Worm (Caenorhabditis elegans): ENCODE data around the gene twk-2.
A peak's percentile ranks its signal among the peaks of the same experiment; 100 is the strongest.

The twk-2 gene

DNA sequence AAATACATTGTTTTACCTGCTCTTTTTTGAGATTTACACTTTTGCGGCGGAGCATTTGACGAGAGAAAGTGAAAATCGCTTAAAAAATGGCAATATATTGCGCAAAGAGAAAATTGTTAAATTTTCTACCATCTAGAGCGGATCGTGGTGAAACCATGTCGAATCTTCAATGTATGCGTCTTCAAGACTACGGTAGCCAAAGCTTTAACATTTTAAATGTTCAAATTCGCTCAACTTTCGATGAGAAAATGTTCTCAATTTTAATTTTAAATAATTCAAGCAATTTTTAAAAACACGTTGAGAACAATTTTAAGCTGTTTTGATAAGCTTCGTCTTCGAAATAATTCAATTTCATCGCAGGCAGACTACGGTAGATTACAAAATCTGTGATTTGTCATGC lies 7.3 kb upstream of the twk-2 start:
- TF ChIP-seq pag-3 (tag; optimal IDR thresholded peaks at IDR 0.05; ENCODE audit: borderline replicate concordance) (no peak), gmeb-2 (tag; optimal IDR thresholded peaks at IDR 0.05) (no peak), che-1 (tag; optimal IDR thresholded peaks at IDR 0.05) (no peak), ceh-6 (GFP tag; optimal IDR thresholded peaks at IDR 0.05) (no peak), elt-4 (tag; optimal IDR thresholded peaks at IDR 0.05) (no peak), ztf-16 (tag; optimal IDR thresholded peaks at IDR 0.05) (no peak), sox-2 (GFP tag; IDR thresholded peaks at IDR 0.05) (no peak)

DNA sequence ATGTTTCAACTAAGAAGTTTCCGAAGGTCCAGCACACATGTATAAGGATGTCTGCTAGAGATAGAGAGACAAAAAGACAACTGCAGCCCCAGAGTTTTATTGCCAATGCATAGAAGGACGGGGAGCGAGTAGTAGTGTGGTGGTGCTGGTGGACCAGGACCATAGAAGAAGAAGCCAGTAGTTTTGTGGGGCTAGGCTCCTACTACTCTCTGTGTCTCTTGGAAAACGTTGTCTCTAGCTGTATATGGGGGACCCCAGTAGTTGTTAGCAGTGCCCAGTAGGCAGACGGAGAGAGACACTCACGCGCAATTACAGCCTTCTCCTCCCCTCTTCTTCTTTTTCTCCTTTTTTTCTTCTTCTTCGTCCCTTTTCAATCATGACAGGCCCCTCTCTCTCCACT lies 3.1 kb upstream of the twk-2 start:
- TF ChIP-seq ceh-31 (tag; optimal IDR thresholded peaks at IDR 0.05) (peak; percentile 59), unc-42 (tag; optimal IDR thresholded peaks at IDR 0.05) (peak; percentile 53), syd-9 (tag; optimal IDR thresholded peaks at IDR 0.05) (no peak), fax-1 (tag; optimal IDR thresholded peaks at IDR 0.05) (no peak), npax-4 (tag; optimal IDR thresholded peaks at IDR 0.05) (no peak), unc-55 (GFP tag; optimal IDR thresholded peaks at IDR 0.05) (no peak), ceh-14 (tag; optimal IDR thresholded peaks at IDR 0.05) (peak; percentile 42), nfya-1 (tag; optimal IDR thresholded peaks at IDR 0.05) (no peak), ceh-18 (tag; optimal IDR thresholded peaks at IDR 0.05) (peak; percentile 39), lim-6 (tag; optimal IDR thresholded peaks at IDR 0.05) (peak; percentile 11), hlh-30 (tag; optimal IDR thresholded peaks at IDR 0.05; ENCODE audit: insufficient read depth) (no peak)

DNA sequence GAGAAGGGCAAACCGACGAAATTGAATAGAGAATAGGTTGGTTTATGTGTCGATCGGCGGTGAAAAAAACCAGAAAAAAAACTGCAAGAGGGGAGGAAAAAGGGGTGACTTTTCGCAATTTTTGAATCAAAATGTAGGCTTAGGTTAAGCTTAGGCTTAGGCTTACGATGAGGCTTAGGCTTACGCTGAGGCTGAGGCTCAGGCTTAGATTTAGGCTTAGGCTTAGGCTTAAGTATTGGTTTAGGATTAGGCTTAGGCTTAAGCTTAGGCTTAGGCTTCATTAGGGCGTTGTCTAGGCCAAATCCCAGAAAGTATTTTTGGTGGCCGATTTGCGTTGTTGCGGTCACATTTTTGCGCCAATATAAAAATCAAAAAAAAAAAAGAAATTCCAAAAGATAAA lies 1.9 kb upstream of the twk-2 start:
- TF ChIP-seq hlh-8 (tag; optimal IDR thresholded peaks at IDR 0.05): no peak
- TF ChIP-seq dve-1 (tag; optimal IDR thresholded peaks at IDR 0.05): peak; percentile 63

DNA sequence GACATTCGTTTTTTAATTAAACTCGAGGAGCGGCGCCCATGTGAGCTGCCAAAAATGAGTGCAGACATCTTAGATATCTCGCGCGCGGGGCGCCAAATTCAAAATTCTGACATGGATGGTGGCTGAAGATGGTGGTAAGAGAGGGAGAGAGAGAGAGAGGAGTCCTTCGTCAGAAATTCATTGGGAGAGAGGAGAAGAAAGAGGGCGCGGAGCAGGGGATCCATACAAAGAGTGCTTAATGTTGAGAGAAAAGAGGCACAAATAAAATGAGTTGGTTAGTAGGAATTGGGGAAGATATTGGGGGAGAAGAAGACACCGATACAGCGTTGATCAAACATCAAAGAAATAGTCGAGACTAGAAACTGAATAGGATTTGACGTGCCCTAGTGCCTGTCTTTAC lies 502 bp upstream of the twk-2 start:
- TF ChIP-seq unc-42 (tag; optimal IDR thresholded peaks at IDR 0.05) (peak; percentile 54), tbx-7 (tag; optimal IDR thresholded peaks at IDR 0.05) (no peak), ceh-31 (tag; optimal IDR thresholded peaks at IDR 0.05) (peak; percentile 4)

DNA sequence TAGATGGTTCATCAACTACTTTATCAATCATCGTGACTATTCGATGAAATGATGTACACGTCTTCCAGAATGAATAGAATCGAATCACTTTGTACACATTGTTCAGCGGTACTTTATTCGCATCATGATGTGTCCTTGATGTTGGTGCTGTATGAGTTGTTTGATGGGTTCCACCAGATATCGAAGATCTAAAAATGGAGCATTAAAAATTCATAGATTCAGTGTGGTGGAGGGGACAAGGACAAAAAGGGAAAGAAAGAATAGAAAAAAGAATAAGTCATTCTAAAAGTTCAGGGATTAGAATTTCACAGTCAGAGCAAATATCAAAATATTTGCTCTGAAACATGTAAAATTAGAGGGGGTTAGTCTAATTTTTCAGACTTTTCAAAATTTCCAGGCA lies 8.1 kb downstream of the twk-2 start:
- TF ChIP-seq pag-3 (tag; optimal IDR thresholded peaks at IDR 0.05; ENCODE audit: borderline replicate concordance): no peak
- no peak for TF ChIP-seq dve-1 (tag; optimal IDR thresholded peaks at IDR 0.05)
- TF ChIP-seq ceh-24 (tag; optimal IDR thresholded peaks at IDR 0.05): no peak
- TF ChIP-seq unc-3 (GFP tag; conservative IDR thresholded peaks at IDR 0.05): no peak
- no peak for TF ChIP-seq unc-3 (tag; optimal IDR thresholded peaks at IDR 0.05)
- TF ChIP-seq sox-2 (GFP tag; IDR thresholded peaks at IDR 0.05): no peak
- no peak for TF ChIP-seq C08G9.2 (tag; optimal IDR thresholded peaks at IDR 0.05)
- no peak for TF ChIP-seq ama-1 (optimal IDR thresholded peaks at IDR 0.05)
- no peak for TF ChIP-seq odd-2 (tag; optimal IDR thresholded peaks at IDR 0.05)
- TF ChIP-seq lim-6 (tag; optimal IDR thresholded peaks at IDR 0.05): no peak
- no peak for TF ChIP-seq rnt-1 (tag; optimal IDR thresholded peaks at IDR 0.05)
- TF ChIP-seq pat-9 (tag; optimal IDR thresholded peaks at IDR 0.05): no peak
- no peak for TF ChIP-seq nhr-232 (tag; optimal IDR thresholded peaks at IDR 0.05)
- no peak for TF ChIP-seq tbx-2 (tag; optimal IDR thresholded peaks at IDR 0.05)
- TF ChIP-seq pqm-1 (tag; optimal IDR thresholded peaks at IDR 0.05): no peak
- no peak for TF ChIP-seq ceh-9 (tag; optimal IDR thresholded peaks at IDR 0.05)
- no peak for TF ChIP-seq ceh-18 (tag; optimal IDR thresholded peaks at IDR 0.05)
- TF ChIP-seq Y22D7AL.16 (tag; optimal IDR thresholded peaks at IDR 0.05): no peak
- TF ChIP-seq ref-2 (tag; optimal IDR thresholded peaks at IDR 0.05): no peak

DNA sequence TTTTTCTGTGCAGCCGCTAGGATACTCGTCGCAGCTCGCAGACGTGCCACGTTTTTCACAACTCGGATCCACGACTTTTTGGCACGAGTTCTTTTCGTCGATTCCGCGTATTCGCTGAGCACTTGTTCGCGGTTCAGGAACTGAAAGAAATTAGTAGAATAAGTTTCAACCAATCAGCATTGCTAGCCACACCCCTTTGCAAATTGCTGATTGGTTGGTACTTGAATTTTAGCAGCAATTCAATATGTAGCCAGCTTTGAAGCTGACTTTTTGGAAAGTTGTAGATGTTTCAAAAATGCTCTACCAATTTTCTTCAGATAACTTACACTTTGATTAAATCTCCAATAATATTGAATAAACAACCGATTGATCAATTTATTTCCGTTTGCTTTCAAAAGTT lies 11.7 kb downstream of the twk-2 start:
- TF ChIP-seq nfya-1 (tag; optimal IDR thresholded peaks at IDR 0.05): peak; percentile 81
- TF ChIP-seq ceh-31 (tag; optimal IDR thresholded peaks at IDR 0.05): no peak
